Worm (Caenorhabditis elegans) whole organism, young adult: ENCODE measurements around the gene K08D8.6.

Source experiments
- B0019.2 ChIP-seq: fragments of 200-800 bp; sonication (Bioruptor generic); conservative IDR thresholded peaks from 2 replicates; pipeline ENCODE4 v1.3.6; 2022; ENCODE audit warnings: missing genetic modification reagents, missing genetic modification characterization, missing compliant biosample characterization
- B0336.3 ChIP-seq: fragments of 200-800 bp; sonication (Bioruptor generic); IDR thresholded peaks from 2 replicates; pipeline ENCODE4 v1.3.6; 2022; ENCODE audit warnings: missing genetic modification characterization, missing compliant biosample characterization
- F37B4.10 ChIP-seq: fragments of 200-800 bp; sonication (Bioruptor generic); IDR thresholded peaks from 2 replicates; pipeline ENCODE4 v1.3.6; 2022; ENCODE audit warnings: missing genetic modification characterization, missing compliant biosample characterization
- F52B5.7 ChIP-seq: sonication (generic microtip); optimal IDR thresholded peaks from 2 replicates; lab custom pipeline; 2016; ENCODE audit warnings: mild to moderate bottlenecking, missing genetic modification characterization, missing compliant biosample characterization
- F55B11.4 ChIP-seq: sonication (generic microtip); optimal IDR thresholded peaks from 2 replicates; lab custom pipeline; 2016; ENCODE audit warnings: missing compliant biosample characterization, missing genetic modification characterization, borderline replicate concordance; ENCODE audit not compliant: insufficient read depth
- K12H6.12 ChIP-seq: fragments of 200-800 bp; sonication (Bioruptor generic); optimal IDR thresholded peaks from 2 replicates; lab custom pipeline; 2018; ENCODE audit warnings: mild to moderate bottlenecking, missing genetic modification characterization, missing compliant biosample characterization
- T07F8.4 ChIP-seq: sonication (generic microtip); optimal IDR thresholded peaks from 2 replicates; lab custom pipeline; 2016; ENCODE audit warnings: mild to moderate bottlenecking, missing genetic modification characterization, moderate library complexity, missing compliant biosample characterization
- Y53F4B.3 ChIP-seq: fragments of 200-800 bp; sonication (Bioruptor generic); IDR thresholded peaks from 2 replicates; pipeline ENCODE4 v1.3.6; 2022; ENCODE audit warnings: missing genetic modification reagents, missing genetic modification characterization, missing compliant biosample characterization
- Y53G8AR.9 ChIP-seq: fragments of 200-800 bp; sonication (Bioruptor generic); conservative IDR thresholded peaks from 2 replicates; pipeline ENCODE4 v1.3.6; 2022; ENCODE audit warnings: missing genetic modification reagents, missing genetic modification characterization, missing compliant biosample characterization
- Y56A3A.18 ChIP-seq: fragments of 200-800 bp; sonication (Bioruptor generic); IDR thresholded peaks from 2 replicates; pipeline ENCODE4 v1.3.6; 2022; ENCODE audit warnings: missing genetic modification reagents, missing genetic modification characterization, missing compliant biosample characterization
- ama-1 ChIP-seq, 3 experiments: fragments of 150-350 bp in 1 of 3; sonication (generic microtip) in 2 of 3; optimal IDR thresholded peaks; 2 replicates each; lab custom pipeline; 2014 to 2018; ENCODE audit warnings: missing biosample characterization in 2 of 3, missing genetic modification characterization in 2 of 3, missing genetic modification reagents in 2 of 3
- aptf-2 ChIP-seq: fragments of 200-800 bp; sonication (Bioruptor generic); conservative IDR thresholded peaks from 2 replicates; pipeline ENCODE4 v1.3.6; 2022; ENCODE audit warnings: missing genetic modification reagents, missing genetic modification characterization, missing compliant biosample characterization
- atf-7 ChIP-seq: sonication (generic microtip); optimal IDR thresholded peaks from 2 replicates; lab custom pipeline; 2017; ENCODE audit warnings: mild to moderate bottlenecking, missing genetic modification characterization, missing compliant biosample characterization
- attf-3 ChIP-seq: fragments of 200-800 bp; sonication (Bioruptor generic); conservative IDR thresholded peaks from 2 replicates; pipeline ENCODE4 v1.3.6; 2022; ENCODE audit warnings: missing genetic modification reagents, missing genetic modification characterization, missing compliant biosample characterization
- attf-6 ChIP-seq: fragments of 200-800 bp; sonication (Bioruptor generic); IDR thresholded peaks from 2 replicates; pipeline ENCODE4 v1.3.6; 2022; ENCODE audit warnings: missing genetic modification reagents, missing genetic modification characterization, missing compliant biosample characterization
- bed-2 ChIP-seq: fragments of 200-800 bp; sonication (Bioruptor generic); IDR thresholded peaks from 2 replicates; pipeline ENCODE4 v1.3.6; 2022; ENCODE audit warnings: missing genetic modification reagents, missing genetic modification characterization, missing compliant biosample characterization
- ccch-3 ChIP-seq: fragments of 200-800 bp; sonication (Bioruptor generic); optimal IDR thresholded peaks from 2 replicates; lab custom pipeline; 2018; ENCODE audit warnings: mild to moderate bottlenecking, missing genetic modification characterization, missing compliant biosample characterization
- cebp-1 ChIP-seq, 2 experiments: fragments of 200-800 bp in 1 of 2; sonication (Bioruptor generic) in 1 of 2; sonication (generic microtip) in 1 of 2; IDR thresholded peaks in 1 of 2; optimal IDR thresholded peaks in 1 of 2; 2 replicates each; pipeline versions ENCODE4 v1.3.6 to Lab custom; 2017 to 2022; ENCODE audit warnings: missing compliant biosample characterization in 2 of 2, missing genetic modification characterization in 2 of 2, mild to moderate bottlenecking in 1 of 2, missing genetic modification reagents in 1 of 2, moderate library complexity in 1 of 2
- ceh-27 ChIP-seq: fragments of 200-800 bp; sonication (Bioruptor generic); optimal IDR thresholded peaks from 2 replicates; lab custom pipeline; 2018; ENCODE audit warnings: mild to moderate bottlenecking, missing genetic modification characterization, moderate library complexity, missing compliant biosample characterization
- die-1 ChIP-seq: sonication (generic microtip); optimal IDR thresholded peaks from 2 replicates; lab custom pipeline; 2016; ENCODE audit warnings: missing genotype, mild to moderate bottlenecking, missing genetic modification characterization, missing compliant biosample characterization
- dpff-1 ChIP-seq: sonication (generic microtip); optimal IDR thresholded peaks from 2 replicates; lab custom pipeline; 2017; ENCODE audit warnings: mild to moderate bottlenecking, missing genetic modification characterization, missing compliant biosample characterization
- egl-18 ChIP-seq: fragments of 200-800 bp; sonication (Bioruptor generic); IDR thresholded peaks from 2 replicates; pipeline ENCODE4 v1.3.6; 2022; ENCODE audit warnings: missing genetic modification reagents, missing genetic modification characterization, missing compliant biosample characterization
- egl-44 ChIP-seq: fragments of 200-800 bp; sonication (Bioruptor generic); IDR thresholded peaks from 2 replicates; pipeline ENCODE4 v1.3.6; 2022; ENCODE audit warnings: missing genetic modification reagents, missing genetic modification characterization, missing compliant biosample characterization
- egrh-3 ChIP-seq: fragments of 200-800 bp; sonication (Bioruptor generic); IDR thresholded peaks from 2 replicates; pipeline ENCODE4 v1.3.6; 2022; ENCODE audit warnings: missing genetic modification reagents, missing genetic modification characterization, missing compliant biosample characterization
- him-1 ChIP-seq: sonication (generic microtip); optimal IDR thresholded peaks from 2 replicates; lab custom pipeline; 2016; ENCODE audit warnings: missing genotype, missing genetic modification reagents, missing genetic modification characterization, missing compliant biosample characterization
- hmg-1.2 ChIP-seq: fragments of 200-800 bp; sonication (Bioruptor generic); IDR thresholded peaks from 2 replicates; pipeline ENCODE4 v1.3.6; 2022; ENCODE audit warnings: missing genetic modification reagents, missing genetic modification characterization, missing compliant biosample characterization
- hmg-20 ChIP-seq: fragments of 200-800 bp; sonication (Bioruptor generic); IDR thresholded peaks from 2 replicates; pipeline ENCODE4 v1.3.6; 2022; ENCODE audit warnings: missing genetic modification reagents, missing genetic modification characterization, missing compliant biosample characterization
- hrde-1 ChIP-seq: sonication (generic microtip); optimal IDR thresholded peaks from 2 replicates; lab custom pipeline; 2016; ENCODE audit warnings: missing genetic modification characterization, mild to moderate bottlenecking, missing compliant biosample characterization, moderate library complexity, missing genotype, missing genetic modification reagents, borderline replicate concordance
- hsf-1 ChIP-seq: fragments of 200-800 bp; sonication (Bioruptor generic); IDR thresholded peaks from 2 replicates; pipeline ENCODE4 v1.3.6; 2022; ENCODE audit warnings: missing genetic modification reagents, missing genetic modification characterization, missing compliant biosample characterization
- let-526 ChIP-seq: fragments of 200-800 bp; sonication (Bioruptor generic); IDR thresholded peaks from 2 replicates; pipeline ENCODE4 v1.3.6; 2022; ENCODE audit warnings: missing genetic modification reagents, missing genetic modification characterization, missing compliant biosample characterization
- lin-40 ChIP-seq: sonication (generic microtip); optimal IDR thresholded peaks from 2 replicates; lab custom pipeline; 2016; ENCODE audit warnings: missing genetic modification characterization, mild to moderate bottlenecking, missing compliant biosample characterization, missing genotype, missing genetic modification reagents
- madf-10 ChIP-seq: sonication (generic microtip); optimal IDR thresholded peaks from 2 replicates; lab custom pipeline; 2016; ENCODE audit warnings: mild to moderate bottlenecking, missing genetic modification characterization, missing compliant biosample characterization
- madf-8 ChIP-seq: fragments of 200-800 bp; sonication (Bioruptor generic); conservative IDR thresholded peaks from 2 replicates; pipeline ENCODE4 v1.3.6; 2022; ENCODE audit warnings: missing genetic modification reagents, missing genetic modification characterization, missing compliant biosample characterization
- mel-28 ChIP-seq: sonication (generic microtip); optimal IDR thresholded peaks from 2 replicates; lab custom pipeline; 2016; ENCODE audit warnings: borderline replicate concordance, mild to moderate bottlenecking, missing genetic modification characterization, missing compliant biosample characterization
- mes-4 ChIP-seq: sonication (generic microtip); optimal IDR thresholded peaks from 2 replicates; lab custom pipeline; 2016; ENCODE audit warnings: missing genotype, missing genetic modification characterization, missing compliant biosample characterization
- mxl-1 ChIP-seq: sonication (generic microtip); optimal IDR thresholded peaks from 2 replicates; lab custom pipeline; 2016; ENCODE audit warnings: missing genetic modification characterization, missing compliant biosample characterization
- rpc-1 ChIP-seq, 2 experiments: fragments of 150-350 bp in 1 of 2; sonication (generic microtip) in 1 of 2; optimal IDR thresholded peaks; 2 replicates each; lab custom pipeline; 2014 to 2018; ENCODE audit warnings: missing biosample characterization in 1 of 2, missing genetic modification characterization in 1 of 2, missing genetic modification reagents in 1 of 2, missing genotype in 1 of 2
- sdz-38 ChIP-seq: sonication (generic microtip); optimal IDR thresholded peaks from 2 replicates; lab custom pipeline; 2016; ENCODE audit warnings: missing genotype, missing genetic modification characterization, missing compliant biosample characterization
- snpc-1.3 ChIP-seq: sonication (generic microtip); optimal IDR thresholded peaks from 2 replicates; lab custom pipeline; 2017; ENCODE audit warnings: missing genetic modification characterization, mild to moderate bottlenecking, missing compliant biosample characterization, antibody characterized with exemption, moderate library complexity, missing genotype, missing genetic modification reagents; ENCODE audit not compliant: insufficient read depth
- snpc-4 ChIP-seq, 5 experiments: fragments of 150-350 bp in 1 of 5; sonication (generic microtip) in 4 of 5; optimal IDR thresholded peaks; 2 replicates each; lab custom pipeline; 2014 to 2018; ENCODE audit warnings: missing genetic modification characterization in 5 of 5, missing biosample characterization in 3 of 5, antibody characterized with exemption in 2 of 5, mild to moderate bottlenecking in 2 of 5, missing compliant biosample characterization in 2 of 5, missing genotype in 2 of 5, moderate library complexity in 2 of 5, missing genetic modification reagents in 1 of 5
- sptf-2 ChIP-seq: fragments of 200-800 bp; sonication (Bioruptor generic); optimal IDR thresholded peaks from 2 replicates; lab custom pipeline; 2018; ENCODE audit warnings: mild to moderate bottlenecking, missing genetic modification characterization, missing compliant biosample characterization
- tbx-9 ChIP-seq: sonication (generic microtip); optimal IDR thresholded peaks from 2 replicates; lab custom pipeline; 2016; ENCODE audit warnings: borderline replicate concordance, missing genetic modification characterization, inconsistent platforms, missing compliant biosample characterization
- zfh-2 ChIP-seq: fragments of 200-800 bp; sonication (Bioruptor generic); conservative IDR thresholded peaks from 2 replicates; pipeline ENCODE4 v1.3.6; 2022; ENCODE audit warnings: missing genetic modification reagents, missing genetic modification characterization, missing compliant biosample characterization
- ztf-18 ChIP-seq: sonication (generic microtip); optimal IDR thresholded peaks from 2 replicates; lab custom pipeline; 2016; ENCODE audit warnings: missing genotype, mild to moderate bottlenecking, missing genetic modification characterization, missing compliant biosample characterization
- ztf-25 ChIP-seq: fragments of 200-800 bp; sonication (Bioruptor generic); IDR thresholded peaks from 2 replicates; pipeline ENCODE4 v1.3.6; 2022; ENCODE audit warnings: missing genetic modification reagents, missing genetic modification characterization, missing compliant biosample characterization
- ztf-26 ChIP-seq: sonication (generic microtip); optimal IDR thresholded peaks from 2 replicates; lab custom pipeline; 2017; ENCODE audit warnings: missing genetic modification characterization, missing compliant biosample characterization
- ztf-3 ChIP-seq: fragments of 200-800 bp; sonication (Bioruptor generic); optimal IDR thresholded peaks from 2 replicates; lab custom pipeline; 2018; ENCODE audit warnings: mild to moderate bottlenecking, missing genetic modification characterization, missing compliant biosample characterization

Gene K08D8.6

DNA sequence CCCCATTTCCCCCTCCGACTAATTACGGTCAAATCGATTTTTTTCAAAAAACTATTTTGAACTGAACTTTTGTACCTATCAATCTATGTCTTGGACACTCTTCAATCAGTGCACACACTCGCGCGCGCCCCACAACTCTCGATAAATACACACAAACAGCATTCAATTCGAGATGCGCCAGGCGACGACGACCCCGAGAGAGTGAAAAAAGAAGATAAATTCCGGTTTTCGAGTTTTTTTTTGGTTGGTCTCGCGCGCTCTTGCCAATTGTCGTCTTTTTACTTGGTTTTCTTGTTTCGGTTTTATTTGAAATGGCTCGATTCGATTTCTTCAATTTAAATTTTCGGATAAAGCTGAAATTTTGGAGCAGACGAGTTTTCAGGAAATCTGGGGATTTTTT, 50.0 kb downstream of the K08D8.6 start (continued):
- TF ChIP-seq snpc-4 (GFP tag; optimal IDR thresholded peaks at IDR 0.05; lab: Kevin White, UChicago), result no peak
- TF ChIP-seq snpc-4 (tag; optimal IDR thresholded peaks at IDR 0.05; lab: Kevin White, UChicago), result peak in 1 of 4 experiments; percentile 4
- TF ChIP-seq ztf-26, result no peak
- no peak for TF ChIP-seq K12H6.12 (tag; lab: Kevin White, UChicago)
- TF ChIP-seq atf-7 (tag; lab: Kevin White, UChicago), result no peak
- no peak for TF ChIP-seq attf-6 (GFP tag; lab: Robert Waterston, UW)
- no peak for TF ChIP-seq ztf-3
- TF ChIP-seq dpff-1 (tag; lab: Kevin White, UChicago), result no peak
- no peak for TF ChIP-seq ztf-18 (tag; lab: Kevin White, UChicago)
- peak; percentile 9 for TF ChIP-seq lin-40
- TF ChIP-seq sptf-2, result no peak
- TF ChIP-seq rpc-1 (optimal IDR thresholded peaks at IDR 0.05; lab: Kevin White, UChicago), result no peak
- TF ChIP-seq rpc-1 (tag; optimal IDR thresholded peaks at IDR 0.05; lab: Kevin White, UChicago), result no peak
- TF ChIP-seq ztf-25 (GFP tag; lab: Robert Waterston, UW), result no peak
- no peak for TF ChIP-seq egrh-3 (GFP tag; lab: Robert Waterston, UW)
- TF ChIP-seq aptf-2 (GFP tag; lab: Robert Waterston, UW), result no peak
- no peak for TF ChIP-seq ccch-3
- TF ChIP-seq bed-2, result no peak
- no peak for TF ChIP-seq T07F8.4 (tag; lab: Kevin White, UChicago)
- no peak for TF ChIP-seq hsf-1 (GFP tag; lab: Robert Waterston, UW)
- TF ChIP-seq cebp-1 (GFP tag; IDR thresholded peaks at IDR 0.05; lab: Robert Waterston, UW), result no peak
- peak; percentile 45 for TF ChIP-seq cebp-1 (tag; optimal IDR thresholded peaks at IDR 0.05; lab: Kevin White, UChicago)
- TF ChIP-seq zfh-2 (GFP tag; lab: Robert Waterston, UW), result no peak
- no peak for TF ChIP-seq Y53F4B.3 (GFP tag; lab: Robert Waterston, UW)
- TF ChIP-seq him-1 (tag; lab: Kevin White, UChicago), result peak; percentile 41
- no peak for TF ChIP-seq attf-3 (GFP tag; lab: Robert Waterston, UW)
- TF ChIP-seq sdz-38, result no peak
- no peak for TF ChIP-seq mel-28 (tag; lab: Kevin White, UChicago)
- TF ChIP-seq madf-8 (GFP tag; lab: Robert Waterston, UW), result no peak
- TF ChIP-seq die-1 (tag; lab: Kevin White, UChicago), result peak; percentile 4
- no peak for TF ChIP-seq hrde-1 (tag; lab: Kevin White, UChicago)
- no peak for TF ChIP-seq let-526
- no peak for TF ChIP-seq egl-44 (GFP tag; lab: Robert Waterston, UW)
- no peak for TF ChIP-seq mxl-1 (tag; lab: Kevin White, UChicago)
- TF ChIP-seq ceh-27 (GFP tag; lab: Kevin White, UChicago), result no peak
- peak; percentile 17; the same call in 1 of the 2 replicates for TF ChIP-seq hmg-1.2 (GFP tag; lab: Robert Waterston, UW)
- TF ChIP-seq mes-4, result no peak
- TF ChIP-seq F37B4.10 (GFP tag; lab: Robert Waterston, UW), result no peak
- no peak for TF ChIP-seq snpc-1.3 (tag; lab: Kevin White, UChicago)
- 0 out of 2 replicates have a peak, but pooled peaks have one; percentile 66 for TF ChIP-seq Y56A3A.18 (GFP tag; lab: Robert Waterston, UW)
- TF ChIP-seq F52B5.7, result no peak
- no peak for TF ChIP-seq F55B11.4 (tag; lab: Kevin White, UChicago)
- TF ChIP-seq hmg-20 (GFP tag; lab: Robert Waterston, UW), result no peak
- no peak for TF ChIP-seq Y53G8AR.9 (GFP tag; lab: Robert Waterston, UW)
- no peak for TF ChIP-seq madf-10 (tag; lab: Kevin White, UChicago)
- TF ChIP-seq tbx-9 (tag; lab: Kevin White, UChicago), result no peak
- TF ChIP-seq B0336.3, result peak; percentile 75
- TF ChIP-seq B0019.2 (GFP tag; lab: Robert Waterston, UW), result no peak
- TF ChIP-seq egl-18 (GFP tag; lab: Robert Waterston, UW), result no peak
- peak; percentile 28 for TF ChIP-seq ama-1 (optimal IDR thresholded peaks at IDR 0.05; lab: Kevin White, UChicago)
- no peak for TF ChIP-seq ama-1 (GFP tag; optimal IDR thresholded peaks at IDR 0.05; lab: Kevin White, UChicago)
